Fruit fly (Drosophila melanogaster) whole organism, embryonic: ENCODE measurements around the gene wdb.

Source experiments
- ATbp ChIP-seq: fragments of 200-800 bp; sonication (Bioruptor generic); optimal IDR thresholded peaks from 2 replicates; lab custom pipeline; 2017; ENCODE audit warnings: missing biosample characterization, mild to moderate bottlenecking, missing genetic modification characterization, missing genetic modification reagents
- Abd-B ChIP-seq: fragments of 200-800 bp; sonication (Bioruptor generic); optimal IDR thresholded peaks from 2 replicates; lab custom pipeline; 2018; ENCODE audit warnings: missing biosample characterization, mild to moderate bottlenecking, missing genetic modification characterization, moderate library complexity
- Atf6 ChIP-seq: fragments of 200-800 bp; sonication (Bioruptor generic); IDR thresholded peaks from 2 replicates; pipeline ENCODE4 v1.3.6; 2022; ENCODE audit warnings: missing biosample characterization, missing genetic modification characterization
- BEAF-32 ChIP-seq: fragments of 200-800 bp; sonication (Bioruptor generic); optimal IDR thresholded peaks from 3 replicates; lab custom pipeline; 2017; ENCODE audit warnings: missing biosample characterization, missing genetic modification characterization, mild to moderate bottlenecking, moderate library complexity, missing genetic modification reagents
- Bteb2 ChIP-seq: fragments of 200-800 bp; sonication (Bioruptor generic); optimal IDR thresholded peaks from 2 replicates; lab custom pipeline; 2016; ENCODE audit warnings: missing biosample characterization, missing genetic modification characterization
- CG12942 ChIP-seq: fragments of 200-800 bp; sonication (Bioruptor generic); optimal IDR thresholded peaks from 3 replicates; lab custom pipeline; 2016; ENCODE audit warnings: missing biosample characterization, missing genetic modification characterization
- CG13424 ChIP-seq: fragments of 200-800 bp; sonication (Bioruptor generic); optimal IDR thresholded peaks from 2 replicates; lab custom pipeline; 2019; ENCODE audit warnings: missing biosample characterization, mild to moderate bottlenecking, missing genetic modification characterization, moderate library complexity
- CG13624 ChIP-seq: fragments of 200-800 bp; sonication (Bioruptor generic); optimal IDR thresholded peaks from 2 replicates; lab custom pipeline; 2016; ENCODE audit warnings: missing biosample characterization, missing genetic modification characterization
- CG13894 ChIP-seq: fragments of 200-800 bp; sonication (Bioruptor generic); optimal IDR thresholded peaks from 3 replicates; lab custom pipeline; 2018; ENCODE audit warnings: missing biosample characterization, mild to moderate bottlenecking, missing genetic modification characterization, moderate library complexity
- CG14860 ChIP-seq: fragments of 200-800 bp; sonication (Bioruptor generic); IDR thresholded peaks from 3 replicates; pipeline ENCODE4 v1.3.6; 2022; ENCODE audit warnings: missing biosample characterization, missing genetic modification characterization; ENCODE audit not compliant: partially characterized antibody
- CG1603 ChIP-seq: fragments of 200-800 bp; sonication (Bioruptor generic); optimal IDR thresholded peaks from 2 replicates; lab custom pipeline; 2019; ENCODE audit warnings: missing biosample characterization, mild to moderate bottlenecking, missing genetic modification characterization, moderate library complexity
- CG16779 ChIP-seq: fragments of 200-800 bp; sonication (Bioruptor generic); IDR thresholded peaks from 2 replicates; pipeline ENCODE4 v1.3.6; 2022; ENCODE audit warnings: missing biosample characterization, missing genetic modification characterization
- CG17912 ChIP-seq: fragments of 200-800 bp; sonication (Bioruptor generic); optimal IDR thresholded peaks from 2 replicates; lab custom pipeline; 2018; ENCODE audit warnings: missing biosample characterization, mild to moderate bottlenecking, missing genetic modification characterization
- CG18619 ChIP-seq: fragments of 200-800 bp; sonication (Bioruptor generic); optimal IDR thresholded peaks from 3 replicates; lab custom pipeline; 2017; ENCODE audit warnings: missing biosample characterization, mild to moderate bottlenecking, missing genetic modification characterization
- CG2678 ChIP-seq: fragments of 200-800 bp; sonication (Bioruptor generic); optimal IDR thresholded peaks from 3 replicates; lab custom pipeline; 2019; ENCODE audit warnings: missing biosample characterization, mild to moderate bottlenecking, missing genetic modification characterization, moderate library complexity
- CG32772 ChIP-seq: fragments of 200-800 bp; sonication (Bioruptor generic); IDR thresholded peaks from 2 replicates; pipeline ENCODE4 v1.3.6; 2022; ENCODE audit warnings: missing biosample characterization, missing genetic modification characterization
- CG34376 ChIP-seq: fragments of 200-800 bp; sonication (Bioruptor generic); optimal IDR thresholded peaks from 2 replicates; lab custom pipeline; 2018; ENCODE audit warnings: missing biosample characterization, mild to moderate bottlenecking, missing genetic modification characterization
- CG4730 ChIP-seq: fragments of 200-800 bp; sonication (Bioruptor generic); IDR thresholded peaks from 2 replicates; pipeline ENCODE4 v1.3.6; 2022; ENCODE audit warnings: missing biosample characterization, missing genetic modification characterization
- CG5953 ChIP-seq: fragments of 200-800 bp; sonication (Bioruptor generic); IDR thresholded peaks from 2 replicates; pipeline ENCODE4 v1.3.6; 2022; ENCODE audit warnings: missing biosample characterization, missing genetic modification characterization
- CG6854 ChIP-seq: fragments of 200-800 bp; sonication (Bioruptor generic); optimal IDR thresholded peaks from 3 replicates; lab custom pipeline; 2017; ENCODE audit warnings: missing biosample characterization, mild to moderate bottlenecking, missing genetic modification characterization
- CG9215 ChIP-seq: fragments of 200-800 bp; sonication (Bioruptor generic); IDR thresholded peaks from 2 replicates; pipeline ENCODE4 v1.3.6; 2022; ENCODE audit warnings: missing biosample characterization, missing genetic modification characterization
- CG9932 ChIP-seq: fragments of 200-800 bp; sonication (Bioruptor generic); IDR thresholded peaks from 2 replicates; pipeline ENCODE4 v1.3.6; 2022; ENCODE audit warnings: missing biosample characterization, missing genetic modification characterization
- Camta ChIP-seq: fragments of 200-800 bp; sonication (Bioruptor generic); optimal IDR thresholded peaks from 2 replicates; lab custom pipeline; 2016; ENCODE audit warnings: missing biosample characterization, missing genetic modification characterization
- Dip3 ChIP-seq: fragments of 200-800 bp; sonication (Bioruptor generic); optimal IDR thresholded peaks from 3 replicates; lab custom pipeline; 2016; ENCODE audit warnings: missing biosample characterization, missing genetic modification characterization
- E2f1 ChIP-seq: fragments of 200-800 bp; sonication (Bioruptor generic); IDR thresholded peaks from 2 replicates; pipeline ENCODE4 v1.3.6; 2022; ENCODE audit warnings: missing biosample characterization, missing genetic modification characterization
- H15 ChIP-seq: fragments of 200-800 bp; sonication (Bioruptor generic); IDR thresholded peaks from 3 replicates; pipeline ENCODE4 v1.3.6; 2022; ENCODE audit warnings: missing biosample characterization, missing genetic modification characterization
- HLH3B ChIP-seq: fragments of 200-800 bp; sonication (Bioruptor generic); IDR thresholded peaks from 2 replicates; pipeline ENCODE4 v1.3.6; 2022; ENCODE audit warnings: missing biosample characterization, missing genetic modification characterization
- Hey ChIP-seq: fragments of 200-800 bp; sonication (Bioruptor generic); optimal IDR thresholded peaks from 3 replicates; lab custom pipeline; 2018; ENCODE audit warnings: missing biosample characterization, mild to moderate bottlenecking, missing genetic modification characterization
- Meics ChIP-seq: fragments of 200-800 bp; sonication (Bioruptor generic); optimal IDR thresholded peaks from 2 replicates; lab custom pipeline; 2017; ENCODE audit warnings: missing biosample characterization, mild to moderate bottlenecking, missing genetic modification characterization
- Rfx ChIP-seq: fragments of 200-800 bp; sonication (Bioruptor generic); IDR thresholded peaks from 2 replicates; pipeline ENCODE4 v1.3.6; 2022; ENCODE audit warnings: missing biosample characterization, missing genetic modification characterization
- Scr ChIP-seq: fragments of 200-800 bp; sonication (Bioruptor generic); IDR thresholded peaks from 2 replicates; pipeline ENCODE4 v1.3.6; 2022; ENCODE audit warnings: missing biosample characterization, missing genetic modification characterization; ENCODE audit not compliant: partially characterized antibody
- Sry-β ChIP-seq: fragments of 200-800 bp; sonication (Bioruptor generic); optimal IDR thresholded peaks from 2 replicates; lab custom pipeline; 2018; ENCODE audit warnings: missing biosample characterization, mild to moderate bottlenecking, missing genetic modification characterization, moderate library complexity
- Stat92E ChIP-seq, 3 experiments: fragments of >200 bp in 2 of 3; fragments of 200-800 bp in 1 of 3; sonication (Bioruptor generic) in 1 of 3; optimal IDR thresholded peaks; 2 replicates each; lab custom pipeline; 2017 to 2019; ENCODE audit warnings: missing biosample characterization in 3 of 3, missing genetic modification characterization in 3 of 3, mild to moderate bottlenecking in 1 of 3, moderate library complexity in 1 of 3
- TFAM ChIP-seq: fragments of 200-800 bp; sonication (Bioruptor generic); optimal IDR thresholded peaks from 2 replicates; lab custom pipeline; 2017; ENCODE audit warnings: missing biosample characterization, missing genetic modification characterization, inconsistent platforms
- Tbp ChIP-seq: fragments of >200 bp; optimal IDR thresholded peaks from 2 replicates; lab custom pipeline; 2018; ENCODE audit warnings: missing biosample characterization, missing genetic modification characterization
- Xrp1 ChIP-seq: fragments of 200-800 bp; sonication (Bioruptor generic); IDR thresholded peaks from 2 replicates; pipeline ENCODE4 v1.3.6; 2022; ENCODE audit warnings: missing biosample characterization, missing genetic modification characterization
- bigmax ChIP-seq: fragments of 200-800 bp; sonication (Bioruptor generic); optimal IDR thresholded peaks from 2 replicates; lab custom pipeline; 2018; ENCODE audit warnings: missing biosample characterization, mild to moderate bottlenecking, missing genetic modification characterization
- br ChIP-seq: fragments of >200 bp; optimal IDR thresholded peaks from 2 replicates; lab custom pipeline; 2017
- emc ChIP-seq: fragments of 200-800 bp; sonication (Bioruptor generic); optimal IDR thresholded peaks from 2 replicates; lab custom pipeline; 2016; ENCODE audit warnings: missing biosample characterization, missing genetic modification characterization
- gro ChIP-seq: fragments of 200-800 bp; sonication (Bioruptor generic); optimal IDR thresholded peaks from 2 replicates; lab custom pipeline; 2016; ENCODE audit warnings: missing biosample characterization, missing genetic modification characterization
- ken ChIP-seq: fragments of 200-800 bp; sonication (Bioruptor generic); IDR thresholded peaks from 3 replicates; pipeline ENCODE4 v1.3.6; 2022; ENCODE audit warnings: missing biosample characterization, missing genetic modification characterization
- lbe ChIP-seq: fragments of 200-800 bp; sonication (Bioruptor generic); optimal IDR thresholded peaks from 2 replicates; lab custom pipeline; 2016; ENCODE audit warnings: missing biosample characterization, mild to moderate bottlenecking, missing genetic modification characterization
- org-1 ChIP-seq: fragments of 200-800 bp; sonication (Bioruptor generic); optimal IDR thresholded peaks from 2 replicates; lab custom pipeline; 2017; ENCODE audit warnings: missing biosample characterization, missing genetic modification characterization
- rib ChIP-seq: fragments of 200-800 bp; sonication (Bioruptor generic); IDR thresholded peaks from 2 replicates; pipeline ENCODE4 v1.3.6; 2022; ENCODE audit warnings: missing biosample characterization, missing genetic modification characterization
- sim ChIP-seq: fragments of 200-800 bp; sonication (Bioruptor generic); IDR thresholded peaks from 2 replicates; pipeline ENCODE4 v1.3.6; 2022; ENCODE audit warnings: missing biosample characterization, missing genetic modification characterization
- sisA ChIP-seq: fragments of 200-800 bp; sonication (Bioruptor generic); IDR thresholded peaks from 2 replicates; pipeline ENCODE4 v1.3.6; 2022; ENCODE audit warnings: missing biosample characterization, missing genetic modification characterization
- sna ChIP-seq: fragments of 200-800 bp; sonication (Bioruptor generic); IDR thresholded peaks from 2 replicates; pipeline ENCODE4 v1.3.6; 2022; ENCODE audit warnings: missing biosample characterization, missing genetic modification characterization; ENCODE audit not compliant: partially characterized antibody
- so ChIP-seq: fragments of 200-800 bp; sonication (Bioruptor generic); IDR thresholded peaks from 3 replicates; pipeline ENCODE4 v1.3.6; 2022; ENCODE audit warnings: missing biosample characterization, missing genetic modification characterization
- tap ChIP-seq: fragments of 200-800 bp; optimal IDR thresholded peaks from 3 replicates; lab custom pipeline; 2019; ENCODE audit warnings: missing biosample characterization, mild to moderate bottlenecking, missing genetic modification characterization, moderate library complexity
- tna ChIP-seq: fragments of 200-800 bp; sonication (Bioruptor generic); IDR thresholded peaks from 2 replicates; pipeline ENCODE4 v1.3.6; 2022; ENCODE audit warnings: missing biosample characterization, missing genetic modification characterization; ENCODE audit not compliant: partially characterized antibody
- ttk ChIP-seq: fragments of 200-800 bp; sonication (Bioruptor generic); IDR thresholded peaks from 2 replicates; pipeline ENCODE4 v2.1.2; 2022; ENCODE audit warnings: missing biosample characterization, missing genetic modification characterization

wdb gene

DNA sequence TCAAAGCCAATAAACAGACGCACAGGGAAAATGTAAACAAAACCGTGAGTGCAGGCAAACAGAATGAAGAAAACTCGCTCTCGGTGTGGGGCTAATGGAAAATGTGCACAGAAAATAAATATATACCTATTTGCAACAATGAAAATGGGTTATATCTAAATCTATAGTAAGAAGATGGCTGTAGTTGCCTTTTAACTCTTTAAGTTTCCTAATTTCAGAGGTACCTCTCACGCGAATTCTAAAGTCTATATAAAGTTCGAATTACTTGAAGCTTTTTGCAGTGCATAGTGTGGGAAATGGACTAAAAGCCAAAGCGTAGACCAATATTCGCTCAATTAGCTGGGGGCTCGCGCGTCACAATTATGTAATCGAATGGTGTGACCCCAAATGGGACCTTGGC, 27.1 kb downstream of the wdb start (continued):
- TF ChIP-seq CG16779 (GFP tag; lab: Robert Waterston, UW) (peak; percentile 16; the same call in 1 of the 2 replicates), ttk (GFP tag; lab: Robert Waterston, UW) (peak; percentile 79), TFAM (GFP tag; lab: Kevin White, UChicago) (no peak), org-1 (GFP tag; lab: Kevin White, UChicago) (peak; percentile 73), CG5953 (0 out of 2 replicates have a peak, but pooled peaks have one; percentile 43), lbe (GFP tag; lab: Kevin White, UChicago) (no peak), H15 (peak; percentile 78), sim (GFP tag; lab: Robert Waterston, UW) (peak; percentile 57; the same call in 1 of the 2 replicates), ken (GFP tag; lab: Robert Waterston, UW) (peak; percentile 69; the same call in 2 of the 3 replicates), BEAF-32 (GFP tag; lab: Kevin White, UChicago) (no peak), Stat92E (GFP tag; optimal IDR thresholded peaks at IDR 0.05; lab: Kevin White, UChicago) (no peak), gro (GFP tag; lab: Kevin White, UChicago) (peak; percentile 42), emc (GFP tag; lab: Kevin White, UChicago) (peak; percentile 64), Camta (GFP tag; lab: Kevin White, UChicago) (peak; percentile 77), CG17912 (GFP tag; lab: Kevin White, UChicago) (no peak), sisA (GFP tag; lab: Robert Waterston, UW) (peak; percentile 74), tna (GFP tag; lab: Robert Waterston, UW) (no peak), CG14860 (GFP tag; lab: Robert Waterston, UW) (no peak), CG34376 (no peak), CG9215 (GFP tag; lab: Robert Waterston, UW) (peak; percentile 59), so (peak; percentile 85), sna (GFP tag; lab: Robert Waterston, UW) (no peak), HLH3B (GFP tag; lab: Robert Waterston, UW) (peak; percentile 83), CG13624 (GFP tag; lab: Kevin White, UChicago) (peak; percentile 63), CG6854 (GFP tag; lab: Kevin White, UChicago) (peak; percentile 34), Dip3 (peak; percentile 34), CG4730 (GFP tag; lab: Robert Waterston, UW) (peak; percentile 64), CG13894 (tag; lab: Kevin White, UChicago) (no peak), CG9932 (GFP tag; lab: Robert Waterston, UW) (peak; percentile 55), CG32772 (GFP tag; lab: Robert Waterston, UW) (peak; percentile 83), Bteb2 (GFP tag; lab: Kevin White, UChicago) (peak; percentile 23), E2f1 (GFP tag; lab: Robert Waterston, UW) (peak; percentile 81), CG1603 (peak; percentile 81), rib (GFP tag; lab: Robert Waterston, UW) (peak; percentile 51; the same call in 1 of the 2 replicates), Sry-β (GFP tag; lab: Kevin White, UChicago) (no peak), CG12942 (GFP tag; lab: Kevin White, UChicago) (peak; percentile 62), tap (tag; lab: Kevin White, UChicago) (peak; percentile 86), Rfx (GFP tag; lab: Robert Waterston, UW) (peak; percentile 77), CG18619 (GFP tag; lab: Kevin White, UChicago) (peak; percentile 68), Xrp1 (GFP tag; lab: Robert Waterston, UW) (peak; percentile 90), bigmax (GFP tag; lab: Kevin White, UChicago) (no peak), CG13424 (tag; lab: Kevin White, UChicago) (peak; percentile 84), Atf6 (GFP tag; lab: Robert Waterston, UW) (peak; percentile 77), Scr (GFP tag; lab: Robert Waterston, UW) (no peak), ATbp (peak; percentile 83), Tbp (no peak), Abd-B (peak; percentile 73), Meics (GFP tag; lab: Kevin White, UChicago) (peak; percentile 73), CG2678 (tag; lab: Kevin White, UChicago) (peak; percentile 87), br (no peak), Hey (tag; lab: Kevin White, UChicago) (peak; percentile 19)
